Worm (Caenorhabditis elegans) whole organism, L4/young adult: Measurements from ENCODE around the gene ZK662.5.

Source experiments
- W03F9.2 ChIP-seq: fragments of 150-350 bp; optimal IDR thresholded peaks from 2 replicates; lab custom pipeline; 2014; ENCODE audit warnings: missing biosample characterization, missing genetic modification characterization
- him-1 ChIP-seq: sonication (generic microtip); optimal IDR thresholded peaks from 2 replicates; lab custom pipeline; 2016; ENCODE audit warnings: missing genotype, missing genetic modification reagents, missing genetic modification characterization, missing compliant biosample characterization

DNA sequence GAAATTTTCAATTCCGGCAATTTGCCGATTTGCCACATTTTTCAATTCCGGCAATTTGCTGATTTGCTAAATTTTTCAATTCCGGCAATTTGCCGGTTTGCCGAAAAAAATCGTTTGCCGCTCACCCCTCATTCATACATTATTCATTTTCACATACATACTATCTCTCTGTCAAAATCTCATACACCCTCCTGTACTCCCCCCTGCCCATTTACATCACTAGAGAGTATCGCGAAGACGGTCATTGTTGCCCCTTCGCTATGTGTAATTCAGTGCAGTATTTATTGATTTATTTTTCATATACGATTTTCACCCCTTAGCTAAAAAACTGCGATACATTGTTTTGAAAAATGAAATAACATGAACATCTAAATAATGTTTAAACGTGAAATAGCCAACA, 15.0 kb downstream of the ZK662.5 start:
- TF ChIP-seq W03F9.2 (tag; lab: Kevin White, UChicago) (no peak), him-1 (no peak)
